Worm (Caenorhabditis elegans): ENCODE measurements around the gene R10D12.10.
A peak's percentile ranks its signal among the peaks of the same experiment; 100 is the strongest.

R10D12.10 gene

DNA sequence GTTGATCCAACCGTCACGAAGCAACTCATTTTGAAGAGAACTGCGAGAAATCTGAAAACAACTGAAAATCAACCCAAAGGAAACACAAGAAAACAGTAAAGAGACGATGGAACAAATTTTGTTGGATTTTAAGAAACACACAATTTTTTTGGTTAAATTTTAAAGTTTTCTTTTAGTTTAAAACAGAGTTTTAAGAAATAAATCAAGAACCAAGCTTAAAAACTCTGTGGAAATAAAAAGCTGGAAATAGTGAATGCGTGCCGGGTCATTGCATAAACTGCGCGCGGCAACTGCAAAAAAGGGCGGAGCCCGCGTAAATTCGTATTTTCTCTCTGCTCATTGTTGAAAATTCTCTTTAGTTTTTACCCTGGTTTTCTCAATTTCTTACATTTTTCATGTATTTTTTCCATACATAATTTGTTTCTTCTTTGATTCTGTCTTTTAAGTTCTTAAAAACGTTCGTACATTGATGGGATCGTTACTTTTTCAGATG is 3.8 kb upstream of the R10D12.10 start, which contains the start of the genes algn-13 and R10D12.13 (continued):
- TF ChIP-seq F10E7.11 (tag; optimal IDR thresholded peaks at IDR 0.05), result no peak
- peak; percentile 26; the same call in 1 of the 2 replicates for TF ChIP-seq Y95B8A.8 (GFP tag; IDR thresholded peaks at IDR 0.05)
- peak; percentile 17; the same call in 1 of the 2 replicates for TF ChIP-seq ekl-4 (GFP tag; IDR thresholded peaks at IDR 0.05)
- TF ChIP-seq hsf-1 (GFP tag; IDR thresholded peaks at IDR 0.05), result peak; percentile 49; the same call in 1 of the 2 replicates
- TF ChIP-seq nhr-120 (GFP tag; IDR thresholded peaks at IDR 0.05), result no peak
- no peak for TF ChIP-seq ccch-3 (GFP tag; optimal IDR thresholded peaks at IDR 0.05)
- no peak for TF ChIP-seq K12H6.12 (tag; optimal IDR thresholded peaks at IDR 0.05)
- no peak for TF ChIP-seq nfya-2 (GFP tag; IDR thresholded peaks at IDR 0.05)
- no peak for TF ChIP-seq chd-7 (tag; optimal IDR thresholded peaks at IDR 0.05)
- no peak for TF ChIP-seq nhr-179 (tag; optimal IDR thresholded peaks at IDR 0.05)
- no peak for TF ChIP-seq aptf-3 (GFP tag; IDR thresholded peaks at IDR 0.05)
- peak; percentile 16 for TF ChIP-seq ceh-27 (GFP tag; optimal IDR thresholded peaks at IDR 0.05)
- TF ChIP-seq ceh-40 (GFP tag; IDR thresholded peaks at IDR 0.05), result no peak
- no peak for TF ChIP-seq tbx-9 (tag; optimal IDR thresholded peaks at IDR 0.05; ENCODE audit: borderline replicate concordance)
- 0 out of 2 replicates have a peak, but pooled peaks have one; percentile 34 for TF ChIP-seq ztf-28 (GFP tag; IDR thresholded peaks at IDR 0.05)
- TF ChIP-seq snpc-4 (GFP tag; optimal IDR thresholded peaks at IDR 0.05), result peak; percentile 65
- TF ChIP-seq snpc-4 (tag; optimal IDR thresholded peaks at IDR 0.05), result peak in 3 of 4 experiments; percentile 54 to 84 (median 57)
- no peak for TF ChIP-seq somi-1 (GFP tag; optimal IDR thresholded peaks at IDR 0.05)
- no peak for TF ChIP-seq B0019.2 (GFP tag; conservative IDR thresholded peaks at IDR 0.05)
- TF ChIP-seq atf-7 (tag; optimal IDR thresholded peaks at IDR 0.05), result no peak
- no peak for TF ChIP-seq sea-2 (GFP tag; IDR thresholded peaks at IDR 0.05)
- TF ChIP-seq attf-5 (GFP tag; optimal IDR thresholded peaks at IDR 0.05), result peak; percentile 54
- TF ChIP-seq dpl-1 (GFP tag; optimal IDR thresholded peaks at IDR 0.05), result peak; percentile 51
- TF ChIP-seq B0035.1 (tag; optimal IDR thresholded peaks at IDR 0.05), result no peak
- TF ChIP-seq Y79H2A.3 (GFP tag; conservative IDR thresholded peaks at IDR 0.05), result no peak
- TF ChIP-seq F52B5.7 (tag; optimal IDR thresholded peaks at IDR 0.05), result no peak
- TF ChIP-seq lin-40 (tag; optimal IDR thresholded peaks at IDR 0.05), result no peak
- TF ChIP-seq cebp-1 (GFP tag; IDR thresholded peaks at IDR 0.05), result no peak
- TF ChIP-seq cebp-1 (tag; optimal IDR thresholded peaks at IDR 0.05), result peak; percentile 65
- peak; percentile 49; the same call in 1 of the 2 replicates for TF ChIP-seq C06A6.2 (GFP tag; conservative IDR thresholded peaks at IDR 0.05)
- no peak for TF ChIP-seq sptf-2 (GFP tag; optimal IDR thresholded peaks at IDR 0.05)
- TF ChIP-seq xnd-1 (tag; optimal IDR thresholded peaks at IDR 0.05), result peak; percentile 65
- 0 out of 2 replicates have a peak, but pooled peaks have one; percentile 21 for TF ChIP-seq attf-3 (GFP tag; conservative IDR thresholded peaks at IDR 0.05)
- TF ChIP-seq rpc-1 (optimal IDR thresholded peaks at IDR 0.05), result peak; percentile 44
- TF ChIP-seq rpc-1 (tag; optimal IDR thresholded peaks at IDR 0.05), result no peak
- TF ChIP-seq ceh-79 (tag; optimal IDR thresholded peaks at IDR 0.05), result no peak
- peak; percentile 69 for TF ChIP-seq lin-54 (GFP tag; optimal IDR thresholded peaks at IDR 0.05)
- TF ChIP-seq F33H1.4 (GFP tag; IDR thresholded peaks at IDR 0.05), result peak; percentile 59
- TF ChIP-seq hrde-1 (tag; optimal IDR thresholded peaks at IDR 0.05; ENCODE audit: borderline replicate concordance), result peak; percentile 9
- no peak for TF ChIP-seq K11D2.4 (GFP tag; IDR thresholded peaks at IDR 0.05)
- TF ChIP-seq dox-1 (GFP tag; IDR thresholded peaks at IDR 0.05), result peak; percentile 77

DNA sequence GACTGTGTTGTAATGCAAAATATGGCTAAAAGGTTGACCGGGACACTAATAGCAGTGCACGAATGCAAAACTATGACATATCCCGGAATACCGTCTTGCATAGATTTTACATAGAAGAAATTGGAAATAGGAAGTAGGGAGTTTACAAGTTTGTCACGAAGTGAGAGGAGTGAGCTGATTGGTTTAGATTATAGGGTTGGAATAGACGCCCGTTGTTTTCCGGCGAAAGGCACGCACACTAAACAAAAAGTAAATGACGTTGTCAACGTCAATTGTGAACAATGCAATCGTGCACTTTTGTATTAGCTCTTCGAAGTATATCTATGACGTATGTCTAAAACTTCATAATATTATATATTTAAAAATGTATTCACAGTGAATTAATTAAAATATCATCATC is 2.8 kb upstream of the R10D12.10 start, which contains the start of gene srh-24:
srh-24 (minus strand) TSS at position 101 of the 400 bp plus-strand sequence.
- TF ChIP-seq egl-44 (GFP tag; IDR thresholded peaks at IDR 0.05), result 0 out of 2 replicates have a peak, but pooled peaks have one; percentile 14
- no peak for TF ChIP-seq nhr-179 (tag; optimal IDR thresholded peaks at IDR 0.05)

All from whole organism, young adult.